Fruit fly (Drosophila melanogaster): Measurements from ENCODE around the gene dgt6.
A peak's percentile ranks its signal among the peaks of the same experiment; 100 is the strongest.

Gene dgt6

dm6 chr3R:29153197-29153644 is 22.4 kb upstream of the dgt6 start, which contains the start of the genes Slbp and Rpn2:
Gene Slbp (minus strand): TSS chr3R:29153266.
Gene Rpn2 (plus strand): TSS chr3R:29153524.
- peak; percentile 72 for TF ChIP-seq pad (GFP tag; optimal IDR thresholded peaks at IDR 0.05)
- TF ChIP-seq cic (GFP tag; optimal IDR thresholded peaks at IDR 0.05): peak; percentile 47
- TF ChIP-seq Clk (GFP tag; optimal IDR thresholded peaks at IDR 0.05): peak; percentile 61
- no peak for TF ChIP-seq CG5204 (GFP tag; optimal IDR thresholded peaks at IDR 0.05)
- peak; percentile 62 for TF ChIP-seq CG1620 (GFP tag; optimal IDR thresholded peaks at IDR 0.05)
- peak; percentile 77 for TF ChIP-seq Mnt (GFP tag; optimal IDR thresholded peaks at IDR 0.05)
- TF ChIP-seq cnc (optimal IDR thresholded peaks at IDR 0.05): peak; percentile 94 to 96
- TF ChIP-seq CG7045 (GFP tag; optimal IDR thresholded peaks at IDR 0.05): peak; percentile 22
- peak; percentile 77 for TF ChIP-seq Crg-1 (GFP tag; optimal IDR thresholded peaks at IDR 0.05)
- peak; percentile 73 for TF ChIP-seq CG14711 (tag; optimal IDR thresholded peaks at IDR 0.05)
- peak; percentile 63 for TF ChIP-seq CG12768 (GFP tag; optimal IDR thresholded peaks at IDR 0.05)
- TF ChIP-seq kay (GFP tag; ENCODE audit: borderline replicate concordance): no peak
- peak; percentile 88 for TF ChIP-seq bab1 (GFP tag; optimal IDR thresholded peaks at IDR 0.05)
- TF ChIP-seq tj (GFP tag; optimal IDR thresholded peaks at IDR 0.05): peak; percentile 21
- TF ChIP-seq CG33017 (tag; optimal IDR thresholded peaks at IDR 0.05): peak; percentile 42
- TF ChIP-seq Hr96 (GFP tag; optimal IDR thresholded peaks at IDR 0.05): peak; percentile 75
- no peak for TF ChIP-seq toe (GFP tag; optimal IDR thresholded peaks at IDR 0.05)
- TF ChIP-seq ovo (GFP tag; optimal IDR thresholded peaks at IDR 0.05): peak; percentile 6
- TF ChIP-seq CG11617 (GFP tag; optimal IDR thresholded peaks at IDR 0.05): peak; percentile 61
- peak; percentile 74 for TF ChIP-seq CG7101 (tag; optimal IDR thresholded peaks at IDR 0.05)

dm6 chr3R:29151621-29152092 is 20.9 kb upstream of the dgt6 start, which contains the start of gene eIF2D:
Gene eIF2D (minus strand): TSS chr3R:29151794.
- TF ChIP-seq Clk (GFP tag; optimal IDR thresholded peaks at IDR 0.05) (no peak), CG1620 (GFP tag; optimal IDR thresholded peaks at IDR 0.05) (no peak), kay (GFP tag; ENCODE audit: borderline replicate concordance) (no peak), Crg-1 (GFP tag; optimal IDR thresholded peaks at IDR 0.05) (peak; percentile 29), toe (GFP tag; optimal IDR thresholded peaks at IDR 0.05) (no peak), tj (GFP tag; optimal IDR thresholded peaks at IDR 0.05) (no peak), Mnt (GFP tag; optimal IDR thresholded peaks at IDR 0.05) (peak; percentile 62), Hr96 (GFP tag; optimal IDR thresholded peaks at IDR 0.05) (peak; percentile 33), ovo (GFP tag; optimal IDR thresholded peaks at IDR 0.05) (no peak), cnc (optimal IDR thresholded peaks at IDR 0.05) (no peak), CG12768 (GFP tag; optimal IDR thresholded peaks at IDR 0.05) (peak; percentile 58), cic (GFP tag; optimal IDR thresholded peaks at IDR 0.05) (no peak), CG33017 (tag; optimal IDR thresholded peaks at IDR 0.05) (peak; percentile 54), bab1 (GFP tag; optimal IDR thresholded peaks at IDR 0.05) (peak; percentile 77), pad (GFP tag; optimal IDR thresholded peaks at IDR 0.05) (peak; percentile 21), CG7045 (GFP tag; optimal IDR thresholded peaks at IDR 0.05) (peak; percentile 34), CG14711 (tag; optimal IDR thresholded peaks at IDR 0.05) (peak; percentile 58), CG7101 (tag; optimal IDR thresholded peaks at IDR 0.05) (peak; percentile 58), CG11617 (GFP tag; optimal IDR thresholded peaks at IDR 0.05) (peak; percentile 58), CG5204 (GFP tag; optimal IDR thresholded peaks at IDR 0.05) (no peak)

dm6 chr3R:29148072-29148471 is 17.3 kb upstream of the dgt6 start, which contains the start of the genes CG11882 and Pglym78:
Gene CG11882 (minus strand): TSS chr3R:29148172.
Gene Pglym78 (plus strand): TSS chr3R:29148248.
- TF ChIP-seq CG33017 (tag; optimal IDR thresholded peaks at IDR 0.05): peak; percentile 47
- peak; percentile 0 for TF ChIP-seq tj (GFP tag; optimal IDR thresholded peaks at IDR 0.05)
- peak; percentile 3 for TF ChIP-seq CG7045 (GFP tag; optimal IDR thresholded peaks at IDR 0.05)
- peak; percentile 61 for TF ChIP-seq pad (GFP tag; optimal IDR thresholded peaks at IDR 0.05)
- TF ChIP-seq Mnt (GFP tag; optimal IDR thresholded peaks at IDR 0.05): peak; percentile 62
- TF ChIP-seq CG14711 (tag; optimal IDR thresholded peaks at IDR 0.05): no peak
- no peak for TF ChIP-seq Clk (GFP tag; optimal IDR thresholded peaks at IDR 0.05)
- peak; percentile 73 for TF ChIP-seq CG1620 (GFP tag; optimal IDR thresholded peaks at IDR 0.05)
- TF ChIP-seq ovo (GFP tag; optimal IDR thresholded peaks at IDR 0.05): peak; percentile 24
- peak; percentile 59 for TF ChIP-seq cic (GFP tag; optimal IDR thresholded peaks at IDR 0.05)
- peak; percentile 79 for TF ChIP-seq bab1 (GFP tag; optimal IDR thresholded peaks at IDR 0.05)
- peak; percentile 66 for TF ChIP-seq CG7101 (tag; optimal IDR thresholded peaks at IDR 0.05)
- peak; percentile 30 for TF ChIP-seq CG11617 (GFP tag; optimal IDR thresholded peaks at IDR 0.05)
- TF ChIP-seq Hr96 (GFP tag; optimal IDR thresholded peaks at IDR 0.05): no peak
- TF ChIP-seq CG12768 (GFP tag; optimal IDR thresholded peaks at IDR 0.05): peak; percentile 71
- no peak for TF ChIP-seq cnc (optimal IDR thresholded peaks at IDR 0.05)

dm6 chr3R:29146710-29147109 is 15.9 kb upstream of the dgt6 start, which contains the start of gene CG14511:
Gene CG14511 (minus strand): TSS chr3R:29146893.
- TF ChIP-seq CG12768 (GFP tag; optimal IDR thresholded peaks at IDR 0.05) (no peak), bab1 (GFP tag; optimal IDR thresholded peaks at IDR 0.05) (peak; percentile 27), kay (GFP tag; ENCODE audit: borderline replicate concordance) (no peak), CG5204 (GFP tag; optimal IDR thresholded peaks at IDR 0.05) (no peak)

- TF ChIP-seq CG1620 (GFP tag; optimal IDR thresholded peaks at IDR 0.05): no peak
- TF ChIP-seq CG33017 (tag; optimal IDR thresholded peaks at IDR 0.05): no peak
- no peak for TF ChIP-seq Crg-1 (GFP tag; optimal IDR thresholded peaks at IDR 0.05)
- no peak for TF ChIP-seq CG5204 (GFP tag; optimal IDR thresholded peaks at IDR 0.05)
- no peak for TF ChIP-seq CG12768 (GFP tag; optimal IDR thresholded peaks at IDR 0.05)
- TF ChIP-seq CG11617 (GFP tag; optimal IDR thresholded peaks at IDR 0.05): no peak
- TF ChIP-seq cic (GFP tag; optimal IDR thresholded peaks at IDR 0.05): no peak
- TF ChIP-seq kay (GFP tag; ENCODE audit: borderline replicate concordance): no peak
- no peak for TF ChIP-seq Mnt (GFP tag; optimal IDR thresholded peaks at IDR 0.05)
- TF ChIP-seq toe (GFP tag; optimal IDR thresholded peaks at IDR 0.05): no peak
Observed at dm6 chr3R:29139767-29140755, 9.3 kb upstream of the dgt6 start.

All from whole organism, adult.